Worm (Caenorhabditis elegans) whole organism, L4 larva: ENCODE measurements around the gene acy-4.

ENCODE experiments used
- F26F4.8 ChIP-seq: fragments of 200-800 bp; sonication (Bioruptor generic); conservative IDR thresholded peaks from 2 replicates; pipeline ENCODE4 v1.3.6; 2022; ENCODE audit warnings: missing genetic modification characterization, missing compliant biosample characterization
- F49E8.2 ChIP-seq: sonication (generic microtip); optimal IDR thresholded peaks from 2 replicates; lab custom pipeline; 2016; ENCODE audit warnings: missing compliant biosample characterization, mild to moderate bottlenecking, missing genetic modification characterization, borderline replicate concordance
- ceh-28 ChIP-seq: fragments of 150-350 bp; optimal IDR thresholded peaks from 2 replicates; lab custom pipeline; 2014; ENCODE audit warnings: missing biosample characterization, missing genetic modification reagents, missing genetic modification characterization
- ceh-82 ChIP-seq: sonication (generic microtip); optimal IDR thresholded peaks from 2 replicates; lab custom pipeline; 2017; ENCODE audit warnings: missing biosample characterization, missing genetic modification characterization
- ces-1 ChIP-seq: fragments of 150-350 bp; sonication (generic microtip); optimal IDR thresholded peaks from 4 replicates; lab custom pipeline; 2014; ENCODE audit warnings: missing biosample characterization, missing genetic modification reagents, missing genetic modification characterization
- cey-2 ChIP-seq: sonication (generic microtip); optimal IDR thresholded peaks from 3 replicates; lab custom pipeline; 2017; ENCODE audit warnings: missing genetic modification characterization, mild to moderate bottlenecking, missing compliant biosample characterization, antibody characterized with exemption, borderline replicate concordance; ENCODE audit not compliant: insufficient read depth
- lin-15B ChIP-seq: fragments of 150-350 bp; sonication (generic microtip); optimal IDR thresholded peaks from 3 replicates; lab custom pipeline; 2014; ENCODE audit warnings: missing biosample characterization, missing genetic modification characterization
- nhr-11 ChIP-seq: fragments of 150-350 bp; optimal IDR thresholded peaks from 2 replicates; lab custom pipeline; 2014; ENCODE audit warnings: missing biosample characterization, missing genetic modification characterization
- nhr-76 ChIP-seq: fragments of 150-350 bp; optimal IDR thresholded peaks from 2 replicates; lab custom pipeline; 2014; ENCODE audit warnings: missing biosample characterization, missing genetic modification characterization
- nhr-77 ChIP-seq: fragments of 150-350 bp; optimal IDR thresholded peaks from 2 replicates; lab custom pipeline; 2014; ENCODE audit warnings: missing biosample characterization, missing genetic modification characterization
- pha-4 ChIP-seq, 2 experiments: fragments of 150-350 bp in 1 of 2; fragments of 200-800 bp in 1 of 2; sonication (Bioruptor generic) in 1 of 2; IDR thresholded peaks in 1 of 2; optimal IDR thresholded peaks in 1 of 2; 2 replicates each; pipeline versions ENCODE4 v1.3.6 to Lab custom; 2014 to 2022; ENCODE audit warnings: missing genetic modification characterization in 2 of 2, missing genetic modification reagents in 2 of 2, missing biosample characterization in 1 of 2, missing compliant biosample characterization in 1 of 2
- skn-1 ChIP-seq: fragments of 150-350 bp; optimal IDR thresholded peaks from 2 replicates; lab custom pipeline; 2014; ENCODE audit warnings: missing biosample characterization, missing genetic modification characterization
- unc-62 ChIP-seq, 3 experiments: fragments of 150-350 bp in 1 of 3; sonication (generic microtip); optimal IDR thresholded peaks in 2 of 3; peaks in 1 of 3; 1 replicate in 1 of 3; 2 replicates in 2 of 3; lab custom pipeline; 2014 to 2017; ENCODE audit warnings: missing biosample characterization in 3 of 3, missing genetic modification characterization in 3 of 3, missing genetic modification reagents in 3 of 3, missing genotype in 1 of 3
- ztf-11 ChIP-seq: fragments of 150-350 bp; optimal IDR thresholded peaks from 2 replicates; lab custom pipeline; 2014; ENCODE audit warnings: missing biosample characterization, missing genetic modification characterization

DNA sequence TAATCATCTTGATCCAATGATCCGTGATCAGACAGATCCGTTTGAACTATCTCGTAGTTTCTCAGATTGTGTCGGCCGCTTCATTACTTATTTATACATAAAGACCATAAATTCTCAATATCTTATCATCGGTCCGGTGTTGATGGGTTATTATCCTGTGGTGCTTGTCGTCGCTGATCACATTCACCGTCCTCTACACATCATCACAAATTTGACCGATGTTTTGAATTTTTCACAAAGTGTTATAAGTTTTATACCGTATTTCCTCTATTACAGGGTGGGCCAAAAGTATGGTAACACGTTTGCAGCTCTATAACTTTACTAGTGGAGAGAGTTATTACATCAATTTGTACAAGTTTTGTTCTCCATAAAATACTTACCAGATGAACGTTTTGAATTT lies 42.7 kb downstream of the acy-4 start:
- TF ChIP-seq F49E8.2 (tag; lab: Kevin White, UChicago) (peak; percentile 34), ztf-11 (tag; lab: Kevin White, UChicago) (no peak), pha-4 (GFP tag; IDR thresholded peaks at IDR 0.05; lab: Robert Waterston, UW) (no peak), pha-4 (tag; optimal IDR thresholded peaks at IDR 0.05; lab: Kevin White, UChicago) (no peak), nhr-76 (tag; lab: Kevin White, UChicago) (no peak), nhr-77 (tag; lab: Kevin White, UChicago) (no peak), lin-15B (tag; lab: Kevin White, UChicago) (no peak), unc-62 (GFP tag; optimal IDR thresholded peaks at IDR 0.05 in 1 of 2; lab: Kevin White, UChicago) (no peak), unc-62 (tag; optimal IDR thresholded peaks at IDR 0.05; lab: Kevin White, UChicago) (no peak), ceh-82 (tag; lab: Kevin White, UChicago) (no peak), ces-1 (no peak), F26F4.8 (GFP tag; lab: Robert Waterston, UW) (0 out of 2 replicates have a peak, but pooled peaks have one; percentile 62), nhr-11 (no peak), skn-1 (tag; lab: Kevin White, UChicago) (no peak), cey-2 (no peak), ceh-28 (no peak)
